Fruit fly (Drosophila melanogaster) whole organism, embryonic: ENCODE data around the gene puc.
A peak's percentile ranks its signal among the peaks of the same experiment; 100 is the strongest.

Experiments used
- Ada2b ChIP-seq: fragments of 200-800 bp; sonication (Bioruptor generic); IDR thresholded peaks from 2 replicates; pipeline ENCODE4 v1.3.6; 2022; ENCODE audit warnings: missing biosample characterization, missing genetic modification characterization
- Bteb2 ChIP-seq: fragments of 200-800 bp; sonication (Bioruptor generic); optimal IDR thresholded peaks from 2 replicates; lab custom pipeline; 2016; ENCODE audit warnings: missing biosample characterization, missing genetic modification characterization
- CG10274 ChIP-seq: fragments of 200-800 bp; sonication (Bioruptor generic); optimal IDR thresholded peaks from 3 replicates; lab custom pipeline; 2017; ENCODE audit warnings: missing biosample characterization, mild to moderate bottlenecking, missing genetic modification characterization
- CG11560 ChIP-seq: fragments of 200-800 bp; sonication (Bioruptor generic); IDR thresholded peaks from 3 replicates; pipeline ENCODE4 v1.3.6; 2022; ENCODE audit warnings: missing biosample characterization, missing genetic modification characterization
- CG12071 ChIP-seq: fragments of 200-800 bp; sonication (Bioruptor generic); optimal IDR thresholded peaks from 3 replicates; lab custom pipeline; 2018; ENCODE audit warnings: missing biosample characterization, mild to moderate bottlenecking, missing genetic modification characterization
- CG12299 ChIP-seq: fragments of 200-800 bp; sonication (Bioruptor generic); optimal IDR thresholded peaks from 2 replicates; lab custom pipeline; 2018; ENCODE audit warnings: missing biosample characterization, mild to moderate bottlenecking, missing genetic modification characterization
- CG12391 ChIP-seq: fragments of 200-800 bp; sonication (Bioruptor generic); optimal IDR thresholded peaks from 3 replicates; lab custom pipeline; 2018; ENCODE audit warnings: missing biosample characterization, mild to moderate bottlenecking, missing genetic modification characterization, moderate library complexity
- CG14014 ChIP-seq: fragments of 200-800 bp; sonication (Bioruptor generic); IDR thresholded peaks from 2 replicates; pipeline ENCODE4 v1.3.6; 2022; ENCODE audit warnings: missing biosample characterization, missing genetic modification characterization
- CG15073 ChIP-seq: fragments of 200-800 bp; sonication (Bioruptor generic); optimal IDR thresholded peaks from 2 replicates; lab custom pipeline; 2016; ENCODE audit warnings: missing biosample characterization, missing genetic modification characterization
- CG16813 ChIP-seq: fragments of 200-800 bp; sonication (Bioruptor generic); IDR thresholded peaks from 3 replicates; pipeline ENCODE4 v1.3.6; 2022; ENCODE audit warnings: missing biosample characterization, missing genetic modification characterization; ENCODE audit not compliant: partially characterized antibody
- CG17829 ChIP-seq: fragments of 200-800 bp; optimal IDR thresholded peaks from 2 replicates; lab custom pipeline; 2019; ENCODE audit warnings: missing biosample characterization, mild to moderate bottlenecking, missing genetic modification characterization, moderate library complexity
- CG31441 ChIP-seq: fragments of 200-800 bp; sonication (Bioruptor generic); IDR thresholded peaks from 2 replicates; pipeline ENCODE4 v1.3.6; 2022; ENCODE audit warnings: missing biosample characterization, missing genetic modification characterization
- CG32532 ChIP-seq: fragments of 200-800 bp; sonication (Bioruptor generic); IDR thresholded peaks from 2 replicates; pipeline ENCODE4 v1.3.6; 2022; ENCODE audit warnings: missing biosample characterization, missing genetic modification characterization
- CG4404 ChIP-seq: fragments of 200-800 bp; sonication (Bioruptor generic); IDR thresholded peaks from 2 replicates; pipeline ENCODE4 v1.3.6; 2022; ENCODE audit warnings: missing biosample characterization, missing genetic modification characterization
- CG4424 ChIP-seq: fragments of 200-800 bp; sonication (Bioruptor generic); optimal IDR thresholded peaks from 3 replicates; lab custom pipeline; 2016; ENCODE audit warnings: missing biosample characterization, missing genetic modification characterization
- CG4820 ChIP-seq: fragments of 200-800 bp; sonication (Bioruptor generic); optimal IDR thresholded peaks from 3 replicates; lab custom pipeline; 2016; ENCODE audit warnings: missing biosample characterization, missing genetic modification characterization
- CG6683 ChIP-seq: fragments of 200-800 bp; sonication (Bioruptor generic); optimal IDR thresholded peaks from 2 replicates; lab custom pipeline; 2017; ENCODE audit warnings: missing biosample characterization, mild to moderate bottlenecking, missing genetic modification characterization, missing genetic modification reagents
- CG6791 ChIP-seq: fragments of 200-800 bp; sonication (Bioruptor generic); IDR thresholded peaks from 3 replicates; pipeline ENCODE4 v1.3.6; 2022; ENCODE audit warnings: missing biosample characterization, missing genetic modification characterization; ENCODE audit not compliant: partially characterized antibody
- CG7839 ChIP-seq: fragments of 200-800 bp; sonication (Bioruptor generic); optimal IDR thresholded peaks from 3 replicates; lab custom pipeline; 2018; ENCODE audit warnings: missing biosample characterization, mild to moderate bottlenecking, missing genetic modification characterization, moderate library complexity
- CG9797 ChIP-seq: fragments of 200-800 bp; sonication (Bioruptor generic); optimal IDR thresholded peaks from 3 replicates; lab custom pipeline; 2018; ENCODE audit warnings: missing biosample characterization, mild to moderate bottlenecking, missing genetic modification characterization
- Dfd ChIP-seq, 2 experiments: fragments of >200 bp; optimal IDR thresholded peaks; 2 replicates each; lab custom pipeline; 2017; ENCODE audit warnings: missing biosample characterization in 2 of 2, missing genetic modification characterization in 2 of 2
- Eip74EF ChIP-seq, 2 experiments: fragments of 200-800 bp in 1 of 2; fragments of >200 bp in 1 of 2; sonication (Bioruptor generic) in 1 of 2; optimal IDR thresholded peaks; 2 replicates each; lab custom pipeline; 2017 to 2019; ENCODE audit warnings: missing biosample characterization in 2 of 2, missing genetic modification characterization in 2 of 2, mild to moderate bottlenecking in 1 of 2, moderate library complexity in 1 of 2
- Ets65A ChIP-seq: fragments of 200-800 bp; sonication (Bioruptor generic); peaks from one replicate; lab custom pipeline; 2016; ENCODE audit warnings: missing biosample characterization, missing genetic modification characterization
- Ets97D ChIP-seq: fragments of 200-800 bp; sonication (Bioruptor generic); optimal IDR thresholded peaks from 3 replicates; lab custom pipeline; 2016; ENCODE audit warnings: missing biosample characterization, missing genetic modification characterization
- HLH54F ChIP-seq: fragments of 200-800 bp; sonication (Bioruptor generic); optimal IDR thresholded peaks from 3 replicates; lab custom pipeline; 2016; ENCODE audit warnings: missing biosample characterization, missing genetic modification characterization
- Hmx ChIP-seq: fragments of 200-800 bp; sonication (Bioruptor generic); optimal IDR thresholded peaks from 2 replicates; lab custom pipeline; 2016; ENCODE audit warnings: missing biosample characterization, missing genetic modification characterization
- Hsf ChIP-seq: fragments of 200-800 bp; sonication (Bioruptor generic); optimal IDR thresholded peaks from 3 replicates; lab custom pipeline; 2016; ENCODE audit warnings: missing biosample characterization, missing genetic modification characterization
- MESR4 ChIP-seq: fragments of 200-800 bp; sonication (Bioruptor generic); optimal IDR thresholded peaks from 2 replicates; lab custom pipeline; 2018; ENCODE audit warnings: missing biosample characterization, mild to moderate bottlenecking, missing genetic modification characterization, moderate library complexity
- Oaz ChIP-seq: fragments of 200-800 bp; sonication (Bioruptor generic); IDR thresholded peaks from 2 replicates; pipeline ENCODE4 v1.3.6; 2022; ENCODE audit warnings: missing biosample characterization, missing genetic modification characterization
- Ptx1 ChIP-seq: fragments of 200-800 bp; sonication (Bioruptor generic); IDR thresholded peaks from 2 replicates; pipeline ENCODE4 v1.3.6; 2022; ENCODE audit warnings: missing biosample characterization, missing genetic modification characterization
- Sin3A ChIP-seq: fragments of >200 bp; optimal IDR thresholded peaks from 2 replicates; lab custom pipeline; 2018
- Sry-β ChIP-seq: fragments of 200-800 bp; sonication (Bioruptor generic); optimal IDR thresholded peaks from 2 replicates; lab custom pipeline; 2018; ENCODE audit warnings: missing biosample characterization, mild to moderate bottlenecking, missing genetic modification characterization, moderate library complexity
- Taf1 ChIP-seq: fragments of 200-800 bp; sonication (Bioruptor generic); IDR thresholded peaks from 2 replicates; pipeline ENCODE4 v1.3.6; 2022; ENCODE audit warnings: missing biosample characterization, missing genetic modification characterization
- Vsx1 ChIP-seq: fragments of 200-800 bp; sonication (Bioruptor generic); optimal IDR thresholded peaks from 2 replicates; lab custom pipeline; 2017; ENCODE audit warnings: missing biosample characterization, mild to moderate bottlenecking, missing genetic modification characterization, missing genetic modification reagents
- aop ChIP-seq: fragments of 200-800 bp; sonication (Bioruptor generic); IDR thresholded peaks from 2 replicates; pipeline ENCODE4 v1.3.6; 2022; ENCODE audit warnings: missing biosample characterization, missing genetic modification characterization
- bigmax ChIP-seq: fragments of 200-800 bp; sonication (Bioruptor generic); optimal IDR thresholded peaks from 2 replicates; lab custom pipeline; 2018; ENCODE audit warnings: missing biosample characterization, mild to moderate bottlenecking, missing genetic modification characterization
- crc ChIP-seq: fragments of 200-800 bp; sonication (Bioruptor generic); optimal IDR thresholded peaks from 2 replicates; lab custom pipeline; 2016; ENCODE audit warnings: missing biosample characterization, missing genetic modification characterization
- en ChIP-seq: fragments of 200-800 bp; sonication (Bioruptor generic); optimal IDR thresholded peaks from 2 replicates; lab custom pipeline; 2016; ENCODE audit warnings: missing biosample characterization, missing genetic modification characterization
- gce ChIP-seq: fragments of 200-800 bp; sonication (Bioruptor generic); IDR thresholded peaks from 3 replicates; pipeline ENCODE4 v1.3.6; 2022; ENCODE audit warnings: missing biosample characterization, missing genetic modification characterization
- h ChIP-seq: fragments of >200 bp; optimal IDR thresholded peaks from 2 replicates; lab custom pipeline; 2017
- ham ChIP-seq: fragments of 200-800 bp; sonication (Bioruptor generic); IDR thresholded peaks from 2 replicates; pipeline ENCODE4 v1.3.6; 2022; ENCODE audit warnings: missing biosample characterization, missing genetic modification characterization
- hkb ChIP-seq, 2 experiments: fragments of 200-800 bp in 1 of 2; fragments of >200 bp in 1 of 2; sonication (Bioruptor generic) in 1 of 2; IDR thresholded peaks in 1 of 2; optimal IDR thresholded peaks in 1 of 2; 2 replicates each; pipeline versions ENCODE4 v1.3.6 to Lab custom; 2017 to 2022; ENCODE audit warnings: missing biosample characterization in 1 of 2, missing genetic modification characterization in 1 of 2
- mam ChIP-seq: fragments of 200-800 bp; sonication (Bioruptor generic); optimal IDR thresholded peaks from 3 replicates; lab custom pipeline; 2016; ENCODE audit warnings: missing biosample characterization, missing genetic modification characterization
- peb ChIP-seq: fragments of 200-800 bp; sonication (Bioruptor generic); IDR thresholded peaks from 2 replicates; pipeline ENCODE4 v1.3.6; 2022; ENCODE audit warnings: missing biosample characterization, missing genetic modification characterization
- pros ChIP-seq: fragments of 200-800 bp; sonication (Bioruptor generic); optimal IDR thresholded peaks from 3 replicates; lab custom pipeline; 2019; ENCODE audit warnings: missing biosample characterization, mild to moderate bottlenecking, missing genetic modification characterization, moderate library complexity
- sc ChIP-seq, 3 experiments: fragments of >200 bp in 2 of 3; fragments of 200-800 bp in 1 of 3; sonication (Bioruptor generic) in 1 of 3; optimal IDR thresholded peaks; 2 replicates in 2 of 3; 3 replicates in 1 of 3; lab custom pipeline; 2017; ENCODE audit warnings: mild to moderate bottlenecking in 1 of 3, missing biosample characterization in 1 of 3, missing genetic modification characterization in 1 of 3, missing genetic modification reagents in 1 of 3
- twi ChIP-seq: fragments of 200-800 bp; optimal IDR thresholded peaks from 2 replicates; lab custom pipeline; 2019; ENCODE audit warnings: missing biosample characterization, mild to moderate bottlenecking, missing genetic modification characterization, moderate library complexity
- vnd ChIP-seq: fragments of 200-800 bp; sonication (Bioruptor generic); IDR thresholded peaks from 3 replicates; pipeline ENCODE4 v1.3.6; 2022; ENCODE audit warnings: missing biosample characterization, missing genetic modification characterization; ENCODE audit not compliant: partially characterized antibody

The puc gene

DNA sequence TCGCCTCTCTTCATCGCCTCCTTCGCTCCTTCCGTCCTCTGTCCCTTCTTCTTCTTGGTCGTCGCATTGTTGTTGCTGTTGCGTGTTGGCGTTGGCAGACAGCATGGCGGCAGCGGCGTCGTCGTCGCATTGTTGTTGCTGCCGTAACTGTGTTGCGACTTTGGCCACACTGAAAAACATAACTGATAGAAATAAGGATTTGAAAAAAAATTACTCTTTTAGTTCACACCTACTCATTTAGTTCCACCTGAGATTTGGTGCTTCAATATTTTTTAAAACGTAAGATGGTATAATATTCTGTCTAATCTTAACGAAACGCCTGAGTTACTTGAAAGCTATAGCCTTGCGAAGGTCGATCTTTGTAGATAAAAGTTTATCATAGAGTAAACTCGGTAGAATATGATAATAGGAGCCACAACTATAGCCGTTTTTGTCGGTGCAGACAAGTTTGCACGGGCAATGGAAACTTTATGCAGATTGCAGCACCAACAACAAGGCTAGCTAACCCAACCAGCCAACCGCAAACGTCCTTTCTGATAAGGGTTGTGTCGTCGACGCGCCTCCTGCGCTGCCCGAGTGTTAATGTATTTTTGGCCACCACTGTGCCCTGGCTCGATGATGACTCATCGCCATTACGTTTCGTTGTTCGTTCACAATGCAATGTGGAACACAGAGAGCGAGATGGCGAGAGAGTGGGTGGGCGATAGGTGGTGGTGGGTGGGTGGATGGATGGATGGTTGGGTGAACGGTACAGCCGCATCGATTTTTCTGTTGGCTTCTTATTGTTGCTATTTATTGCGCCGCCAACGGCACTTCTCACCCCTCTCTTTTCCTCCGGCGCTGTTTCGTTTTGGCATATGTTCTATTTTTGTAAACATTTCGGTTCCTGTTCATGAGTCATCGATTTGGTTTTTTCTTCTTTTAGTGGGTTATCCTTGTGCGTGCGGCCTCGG, 8.0 kb downstream of the puc start (continued):
- TF ChIP-seq sc (optimal IDR thresholded peaks at IDR 0.05; lab: Kevin White, UChicago) (no peak), sc (GFP tag; optimal IDR thresholded peaks at IDR 0.05; lab: Kevin White, UChicago) (peak; percentile 72), CG4820 (peak; percentile 65), twi (tag; lab: Kevin White, UChicago) (peak; percentile 49), Taf1 (no peak), peb (GFP tag; lab: Robert Waterston, UW) (no peak), Oaz (GFP tag; lab: Robert Waterston, UW) (no peak), CG10274 (GFP tag; lab: Kevin White, UChicago) (peak; percentile 27), CG4424 (peak; percentile 85), Bteb2 (GFP tag; lab: Kevin White, UChicago) (peak; percentile 82), CG32532 (peak; percentile 51; the same call in 1 of the 2 replicates), crc (GFP tag; lab: Kevin White, UChicago) (peak; percentile 52), Sin3A (lab: Kevin White, UChicago) (no peak), pros (GFP tag; lab: Kevin White, UChicago) (peak; percentile 65), h (lab: Kevin White, UChicago) (no peak), bigmax (no peak), ham (GFP tag; lab: Robert Waterston, UW) (peak; percentile 12; the same call in 1 of the 2 replicates), CG17829 (tag; lab: Kevin White, UChicago) (peak; percentile 69), gce (GFP tag; lab: Robert Waterston, UW) (no peak), Hmx (GFP tag; lab: Kevin White, UChicago) (peak; percentile 71), CG6683 (GFP tag; lab: Kevin White, UChicago) (peak; percentile 46), CG31441 (GFP tag; lab: Robert Waterston, UW) (peak; percentile 78), hkb (optimal IDR thresholded peaks at IDR 0.05; lab: Kevin White, UChicago) (no peak), hkb (GFP tag; IDR thresholded peaks at IDR 0.05; lab: Robert Waterston, UW) (peak; percentile 78), CG6791 (GFP tag; lab: Robert Waterston, UW) (no peak), CG12299 (tag; lab: Kevin White, UChicago) (peak; percentile 52), CG16813 (GFP tag; lab: Robert Waterston, UW) (0 out of 3 replicates have a peak, but pooled peaks have one; percentile 9), Ets97D (GFP tag; lab: Kevin White, UChicago) (peak; percentile 52), CG12391 (peak; percentile 84), en (GFP tag; lab: Kevin White, UChicago) (peak; percentile 62), CG15073 (GFP tag; lab: Kevin White, UChicago) (peak; percentile 97), Eip74EF (GFP tag; optimal IDR thresholded peaks at IDR 0.05; lab: Kevin White, UChicago) (peak in 1 of 2 experiments; percentile 60), Sry-β (GFP tag; lab: Kevin White, UChicago) (peak; percentile 39), MESR4 (no peak), Ptx1 (GFP tag; lab: Robert Waterston, UW) (peak; percentile 65), HLH54F (peak; percentile 85), CG9797 (GFP tag; lab: Kevin White, UChicago) (peak; percentile 20), mam (peak; percentile 75), Dfd (GFP tag; optimal IDR thresholded peaks at IDR 0.05; lab: Kevin White, UChicago) (no peak), Ets65A (GFP tag; lab: Kevin White, UChicago) (peak; percentile 96), aop (no peak), Vsx1 (peak; percentile 72), vnd (GFP tag; lab: Robert Waterston, UW) (0 out of 3 replicates have a peak, but pooled peaks have one; percentile 17), CG7839 (tag; lab: Kevin White, UChicago) (peak; percentile 87), Hsf (peak; percentile 82), CG11560 (tag; lab: Robert Waterston, UW) (0 out of 3 replicates have a peak, but pooled peaks have one; percentile 27), CG4404 (GFP tag; lab: Robert Waterston, UW) (no peak; the same call in 1 of the 2 replicates), CG14014 (peak; percentile 52), Ada2b (peak; percentile 55), CG12071 (peak; percentile 62)
